Fruit fly (Drosophila melanogaster) whole organism: Measurements from ENCODE around the gene Spc25.

Source experiments
- CG8478 ChIP-seq: fragments of >200 bp; optimal IDR thresholded peaks from 2 replicates; lab custom pipeline; 2018; ENCODE audit warnings: inconsistent platforms
- Dll ChIP-seq: fragments of >200 bp; optimal IDR thresholded peaks from 2 replicates; lab custom pipeline; 2017
- pan ChIP-seq: fragments of >200 bp; optimal IDR thresholded peaks from 2 replicates; lab custom pipeline; 2017
- psq ChIP-seq: fragments of >200 bp; optimal IDR thresholded peaks from 2 replicates; lab custom pipeline; 2017
- usp ChIP-seq: fragments of >200 bp; optimal IDR thresholded peaks from 2 replicates; lab custom pipeline; 2017; ENCODE audit warnings: missing biosample characterization, missing genetic modification characterization, mixed read lengths

- TF ChIP-seq psq (lab: Kevin White, UChicago): no peak
- no peak for TF ChIP-seq Dll (lab: Kevin White, UChicago)
- TF ChIP-seq usp (GFP tag; lab: Kevin White, UChicago): no peak
- no peak for TF ChIP-seq pan (lab: Kevin White, UChicago)
- TF ChIP-seq CG8478 (lab: Kevin White, UChicago): no peak
Observed at dm6 chr3R:12985828-12986530, 24.4 kb downstream of the Spc25 start, which contains the start of gene CG31342.
